Worm (Caenorhabditis elegans) whole organism, L1 larva: ENCODE results near the gene R05A10.2.

Source experiments
- C16A3.4 ChIP-seq: fragments of 150-350 bp; optimal IDR thresholded peaks from 2 replicates; lab custom pipeline; 2014; ENCODE audit warnings: missing biosample characterization, missing genetic modification characterization
- C34B4.2 ChIP-seq: sonication (generic microtip); optimal IDR thresholded peaks from 2 replicates; lab custom pipeline; 2017; ENCODE audit warnings: mild to moderate bottlenecking, missing genetic modification characterization, missing compliant biosample characterization
- F16B12.6 ChIP-seq: fragments of 150-350 bp; optimal IDR thresholded peaks from 2 replicates; lab custom pipeline; 2014; ENCODE audit warnings: missing biosample characterization, missing genetic modification characterization
- aha-1 ChIP-seq: fragments of 150-350 bp; optimal IDR thresholded peaks from 2 replicates; lab custom pipeline; 2014; ENCODE audit warnings: missing biosample characterization, missing genetic modification characterization
- alr-1 ChIP-seq: fragments of 200-800 bp; sonication (Bioruptor generic); optimal IDR thresholded peaks from 2 replicates; lab custom pipeline; 2018; ENCODE audit warnings: borderline replicate concordance, mild to moderate bottlenecking, missing genetic modification characterization, missing compliant biosample characterization
- ceh-82 ChIP-seq, 3 experiments: fragments of 150-350 bp in 1 of 3; sonication (generic microtip) in 2 of 3; optimal IDR thresholded peaks; 2 replicates each; lab custom pipeline; 2014 to 2017; ENCODE audit warnings: missing biosample characterization in 3 of 3, missing genetic modification characterization in 3 of 3
- ceh-90 ChIP-seq: sonication (generic microtip); optimal IDR thresholded peaks from 2 replicates; lab custom pipeline; 2016; ENCODE audit warnings: missing genetic modification characterization, missing compliant biosample characterization
- efl-1 ChIP-seq, 4 experiments: fragments of 150-350 bp; optimal IDR thresholded peaks in 3 of 4; peaks in 1 of 4; 1 replicate in 1 of 4; 2 replicates in 3 of 4; lab custom pipeline; 2014; ENCODE audit warnings: missing biosample characterization in 2 of 4, missing genetic modification characterization in 2 of 4, missing genetic modification reagents in 2 of 4
- efl-3 ChIP-seq: fragments of 200-800 bp; sonication (Bioruptor generic); optimal IDR thresholded peaks from 2 replicates; lab custom pipeline; 2018; ENCODE audit warnings: mild to moderate bottlenecking, missing genetic modification characterization, missing compliant biosample characterization
- egl-13 ChIP-seq: sonication (generic microtip); optimal IDR thresholded peaks from 2 replicates; lab custom pipeline; 2016; ENCODE audit warnings: missing genotype, missing genetic modification reagents, missing genetic modification characterization, missing compliant biosample characterization
- elt-2 ChIP-seq: sonication (generic microtip); optimal IDR thresholded peaks from 2 replicates; lab custom pipeline; 2016; ENCODE audit warnings: missing genetic modification characterization, mild to moderate bottlenecking, inconsistent platforms, missing compliant biosample characterization, missing genetic modification reagents
- fkh-10 ChIP-seq: sonication (generic microtip); optimal IDR thresholded peaks from 2 replicates; lab custom pipeline; 2017; ENCODE audit warnings: missing biosample characterization, missing genetic modification reagents, missing genetic modification characterization
- fkh-4 ChIP-seq: sonication (generic microtip); optimal IDR thresholded peaks from 2 replicates; lab custom pipeline; 2016; ENCODE audit warnings: missing compliant biosample characterization, missing genetic modification characterization, borderline replicate concordance
- fkh-8 ChIP-seq: sonication (generic microtip); optimal IDR thresholded peaks from 2 replicates; lab custom pipeline; 2016; ENCODE audit warnings: mild to moderate bottlenecking, missing genetic modification characterization, missing compliant biosample characterization
- grh-1 ChIP-seq: fragments of 200-800 bp; sonication (Bioruptor generic); IDR thresholded peaks from 2 replicates; pipeline ENCODE4 v1.3.6; 2022; ENCODE audit warnings: missing genetic modification reagents, missing genetic modification characterization, missing compliant biosample characterization
- hlh-4 ChIP-seq: sonication (generic microtip); optimal IDR thresholded peaks from 2 replicates; lab custom pipeline; 2016; ENCODE audit warnings: mild to moderate bottlenecking, missing genetic modification characterization, missing compliant biosample characterization
- hpl-2 ChIP-seq: fragments of 150-350 bp; optimal IDR thresholded peaks from 2 replicates; lab custom pipeline; 2014; ENCODE audit warnings: missing biosample characterization, missing genetic modification reagents, missing genetic modification characterization
- isw-1 ChIP-seq: fragments of 200-800 bp; sonication (Bioruptor generic); IDR thresholded peaks from 2 replicates; pipeline ENCODE4 v1.3.6; 2022; ENCODE audit warnings: missing genetic modification characterization, missing compliant biosample characterization
- jun-1 ChIP-seq: fragments of 150-350 bp; optimal IDR thresholded peaks from 2 replicates; lab custom pipeline; 2014; ENCODE audit warnings: missing biosample characterization, missing genetic modification reagents, missing genetic modification characterization
- lin-14 ChIP-seq: fragments of 200-800 bp; sonication (Bioruptor generic); optimal IDR thresholded peaks from 2 replicates; lab custom pipeline; 2018; ENCODE audit warnings: mild to moderate bottlenecking, missing genetic modification characterization, moderate library complexity, missing compliant biosample characterization
- lin-39 ChIP-seq: fragments of 150-350 bp; optimal IDR thresholded peaks from 2 replicates; lab custom pipeline; 2014; ENCODE audit warnings: missing biosample characterization, missing genetic modification reagents, missing genetic modification characterization
- lir-3 ChIP-seq: sonication (generic microtip); optimal IDR thresholded peaks from 2 replicates; lab custom pipeline; 2016; ENCODE audit warnings: mild to moderate bottlenecking, missing genetic modification characterization, moderate library complexity, missing compliant biosample characterization; ENCODE audit not compliant: poor library complexity
- lsy-2 ChIP-seq, 2 experiments: fragments of 150-350 bp; optimal IDR thresholded peaks; 2 replicates each; lab custom pipeline; 2014; ENCODE audit warnings: missing biosample characterization in 2 of 2, missing genetic modification characterization in 2 of 2
- mep-1 ChIP-seq: fragments of 150-350 bp; optimal IDR thresholded peaks from 2 replicates; lab custom pipeline; 2014; ENCODE audit warnings: missing biosample characterization, missing genetic modification characterization
- nhr-12 ChIP-seq: sonication (generic microtip); optimal IDR thresholded peaks from 2 replicates; lab custom pipeline; 2017; ENCODE audit warnings: missing biosample characterization, missing genetic modification characterization
- nhr-20 ChIP-seq: sonication (generic microtip); optimal IDR thresholded peaks from 2 replicates; lab custom pipeline; 2016; ENCODE audit warnings: mild to moderate bottlenecking, missing genetic modification characterization, missing compliant biosample characterization
- nhr-47 ChIP-seq: sonication (generic microtip); optimal IDR thresholded peaks from 2 replicates; lab custom pipeline; 2016; ENCODE audit warnings: mild to moderate bottlenecking, missing genetic modification characterization, moderate library complexity, missing compliant biosample characterization
- nhr-71 ChIP-seq: sonication (generic microtip); optimal IDR thresholded peaks from 2 replicates; lab custom pipeline; 2016; ENCODE audit warnings: mild to moderate bottlenecking, missing genetic modification characterization, moderate library complexity, missing compliant biosample characterization
- nhr-76 ChIP-seq: sonication (generic microtip); optimal IDR thresholded peaks from 2 replicates; lab custom pipeline; 2017; ENCODE audit warnings: missing biosample characterization, missing genetic modification characterization
- pqm-1 ChIP-seq: sonication (generic microtip); optimal IDR thresholded peaks from 3 replicates; lab custom pipeline; 2017; ENCODE audit warnings: missing biosample characterization, missing genetic modification characterization
- skn-1 ChIP-seq: fragments of 150-350 bp; optimal IDR thresholded peaks from 2 replicates; lab custom pipeline; 2014; ENCODE audit warnings: missing biosample characterization, missing genetic modification characterization
- snpc-4 ChIP-seq: fragments of 150-350 bp; optimal IDR thresholded peaks from 2 replicates; lab custom pipeline; 2014; ENCODE audit warnings: missing biosample characterization, missing genetic modification characterization
- unc-130 ChIP-seq: fragments of 150-350 bp; optimal IDR thresholded peaks from 2 replicates; lab custom pipeline; 2017; ENCODE audit warnings: missing biosample characterization, missing genetic modification characterization, inconsistent platforms
- unc-30 ChIP-seq: sonication (generic microtip); optimal IDR thresholded peaks from 2 replicates; lab custom pipeline; 2017; ENCODE audit warnings: missing biosample characterization, missing genetic modification characterization
- unc-86 ChIP-seq: sonication (generic microtip); optimal IDR thresholded peaks from 2 replicates; lab custom pipeline; 2016; ENCODE audit warnings: missing genetic modification characterization, missing compliant biosample characterization
- xbp-1 ChIP-seq: sonication (generic microtip); optimal IDR thresholded peaks from 2 replicates; lab custom pipeline; 2016; ENCODE audit warnings: missing genetic modification characterization, missing compliant biosample characterization
- zag-1 ChIP-seq: fragments of 150-350 bp; optimal IDR thresholded peaks from 2 replicates; lab custom pipeline; 2014; ENCODE audit warnings: missing biosample characterization, missing genetic modification characterization
- ztf-4 ChIP-seq: fragments of 150-350 bp; optimal IDR thresholded peaks from 2 replicates; lab custom pipeline; 2014; ENCODE audit warnings: missing biosample characterization, missing genetic modification characterization

Gene R05A10.2

ce11 chrIV:14172181-14172580 is 4.9 kb upstream of the R05A10.2 start, which contains the start of gene R05A10.4:
Gene R05A10.4, plus strand, starts transcription at chrIV:14172481.
- TF ChIP-seq alr-1 (tag; lab: Kevin White, UChicago) (no peak), lin-14 (GFP tag; lab: Kevin White, UChicago) (no peak), snpc-4 (tag; lab: Kevin White, UChicago) (no peak), C16A3.4 (no peak), nhr-20 (tag; lab: Kevin White, UChicago) (no peak), unc-130 (tag; lab: Kevin White, UChicago) (no peak), hpl-2 (no peak)

ce11 chrIV:14176373-14176772 is 698 bp upstream of the R05A10.2 start, which contains the start of gene R05A10.3:
Gene R05A10.3, minus strand, starts transcription at chrIV:14176473.
- TF ChIP-seq lir-3 (no peak), aha-1 (tag; lab: Kevin White, UChicago) (no peak), lin-39 (tag; lab: Kevin White, UChicago) (no peak), efl-3 (GFP tag; lab: Kevin White, UChicago) (no peak), egl-13 (tag; lab: Kevin White, UChicago) (no peak), ztf-4 (no peak), xbp-1 (no peak), nhr-47 (no peak), C34B4.2 (tag; lab: Kevin White, UChicago) (no peak), lsy-2 (tag; optimal IDR thresholded peaks at IDR 0.05; lab: Kevin White, UChicago) (no peak), jun-1 (tag; lab: Kevin White, UChicago) (no peak), isw-1 (GFP tag; lab: Robert Waterston, UW) (no peak), skn-1 (tag; lab: Kevin White, UChicago) (no peak), nhr-71 (tag; lab: Kevin White, UChicago) (no peak), pqm-1 (tag; lab: Kevin White, UChicago) (no peak), fkh-4 (tag; lab: Kevin White, UChicago) (no peak), F16B12.6 (tag; lab: Kevin White, UChicago) (no peak), mep-1 (no peak)

ce11 chrIV:14182077-14182476 is 5.0 kb downstream of the R05A10.2 start, which contains the start of gene R05A10.1:
Gene R05A10.1, plus strand, starts transcription at chrIV:14182377.
- TF ChIP-seq skn-1 (tag; lab: Kevin White, UChicago) (no peak), ceh-90 (no peak), elt-2 (no peak), unc-86 (tag; lab: Kevin White, UChicago) (no peak), ceh-82 (tag; optimal IDR thresholded peaks at IDR 0.05; lab: Kevin White, UChicago) (no peak), grh-1 (no peak), fkh-10 (GFP tag; lab: Kevin White, UChicago) (no peak), fkh-4 (tag; lab: Kevin White, UChicago) (no peak)

DNA sequence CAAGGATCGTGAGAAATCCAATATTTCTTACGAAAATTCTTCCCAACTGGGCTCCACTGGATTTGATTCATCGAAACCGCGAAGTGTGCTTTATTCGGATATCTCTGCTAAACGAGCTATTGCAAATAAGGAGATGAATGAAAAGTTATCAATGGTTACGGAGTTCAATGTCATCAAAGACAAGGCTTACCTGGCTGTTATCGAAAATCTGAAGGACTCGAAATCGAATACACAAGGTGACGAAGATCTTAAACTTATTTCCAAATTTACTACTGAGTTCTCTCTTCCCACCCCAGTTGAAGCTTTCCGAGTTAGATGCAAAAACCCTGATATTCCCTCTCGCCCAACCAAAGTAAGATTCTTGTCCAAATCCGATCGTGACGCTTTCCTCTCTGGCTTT is 9.2 kb downstream of the R05A10.2 start:
- TF ChIP-seq nhr-76 (tag; lab: Kevin White, UChicago) (no peak), skn-1 (tag; lab: Kevin White, UChicago) (no peak), fkh-8 (tag; lab: Kevin White, UChicago) (no peak), efl-1 (optimal IDR thresholded peaks at IDR 0.05; lab: Kevin White, UChicago) (no peak), efl-1 (GFP tag; optimal IDR thresholded peaks at IDR 0.05 in 1 of 2; lab: Kevin White, UChicago) (peak in 1 of 2 experiments; percentile 91), nhr-20 (tag; lab: Kevin White, UChicago) (no peak), hlh-4 (tag; lab: Kevin White, UChicago) (no peak), nhr-12 (no peak), unc-30 (tag; lab: Kevin White, UChicago) (no peak), zag-1 (tag; lab: Kevin White, UChicago) (no peak)
- TF ChIP-seq, all 84 proteins: peak for 1
